Fruit fly (Drosophila melanogaster) Kc167 (cell line): Measurements from ENCODE around the gene CG43082.

Source experiments
- Myc ChIP-seq: fragments of >200 bp; optimal IDR thresholded peaks from 2 replicates; lab custom pipeline; 2017; ENCODE audit warnings: missing external identifiers
- h ChIP-seq: fragments of >200 bp; optimal IDR thresholded peaks from 3 replicates; lab custom pipeline; 2018; ENCODE audit warnings: missing external identifiers
- insv ChIP-seq: fragments of >200 bp; optimal IDR thresholded peaks from 3 replicates; lab custom pipeline; 2018; ENCODE audit warnings: missing external identifiers
- ttk ChIP-seq: sonication (Bioruptor generic); optimal IDR thresholded peaks from 2 replicates; lab custom pipeline; 2017; ENCODE audit warnings: missing external identifiers

DNA sequence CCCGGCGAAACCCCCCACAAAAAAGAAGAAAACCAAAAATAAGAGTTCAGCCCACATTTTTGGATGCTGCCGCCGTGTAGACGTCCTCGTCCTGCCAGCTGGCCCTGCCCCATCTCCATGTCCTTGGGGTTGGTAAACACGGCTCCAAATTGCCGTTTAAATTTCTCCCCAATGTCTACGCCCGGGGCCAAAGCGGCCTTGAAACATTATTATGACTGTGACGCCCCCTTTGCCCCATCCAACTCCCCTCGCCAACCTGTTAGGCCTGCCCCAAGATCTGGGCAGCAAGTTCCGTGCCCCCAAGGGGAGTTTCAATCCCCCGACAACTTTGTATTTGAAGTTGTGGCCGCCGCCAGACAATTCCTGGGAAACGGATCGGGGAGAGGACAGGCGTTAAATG is 44.8 kb upstream of the CG43082 start:
- TF ChIP-seq ttk (lab: Kevin White, UChicago), result no peak
- TF ChIP-seq h, result no peak
- no peak for TF ChIP-seq insv (lab: Kevin White, UChicago)
- no peak for TF ChIP-seq Myc (lab: Kevin White, UChicago)
